Worm (Caenorhabditis elegans): ENCODE results near the gene nra-3.

nra-3 gene

DNA sequence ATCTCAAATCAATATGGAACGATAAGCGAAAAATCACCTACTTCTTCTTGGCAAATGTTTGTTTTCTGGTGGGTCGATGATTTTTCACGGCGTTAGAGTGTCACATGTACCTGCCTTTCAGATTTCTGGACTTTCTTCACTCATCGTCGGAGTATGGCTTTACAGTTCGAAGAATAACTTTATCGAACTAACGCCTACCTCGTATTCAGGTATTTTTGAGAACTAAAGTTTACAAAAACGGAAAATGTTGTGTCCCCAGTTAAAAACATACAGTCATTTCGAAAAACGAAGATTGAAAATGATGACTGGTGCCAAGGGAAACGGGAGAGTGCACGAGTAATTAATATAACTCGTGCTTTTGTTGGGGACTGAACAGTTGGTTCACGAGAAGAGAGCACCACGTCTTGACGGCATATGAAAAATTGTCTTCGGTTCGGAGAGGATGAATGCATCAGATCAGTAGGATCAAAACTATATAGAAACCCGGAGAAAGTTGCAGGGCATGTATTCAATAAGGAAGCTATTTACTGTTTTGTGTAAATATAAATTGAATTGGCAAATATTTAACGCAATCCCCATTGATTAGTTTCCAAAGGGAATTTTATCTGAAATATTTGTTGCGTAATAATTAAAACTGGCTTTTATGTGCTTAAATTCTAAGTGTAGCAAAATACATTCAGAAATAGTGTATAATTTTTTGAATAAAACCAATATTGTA is 2.2 kb upstream of the nra-3 start:
- TF ChIP-seq ceh-24 (tag; optimal IDR thresholded peaks at IDR 0.05) (no peak), unc-55 (GFP tag; optimal IDR thresholded peaks at IDR 0.05) (peak; percentile 5)

DNA sequence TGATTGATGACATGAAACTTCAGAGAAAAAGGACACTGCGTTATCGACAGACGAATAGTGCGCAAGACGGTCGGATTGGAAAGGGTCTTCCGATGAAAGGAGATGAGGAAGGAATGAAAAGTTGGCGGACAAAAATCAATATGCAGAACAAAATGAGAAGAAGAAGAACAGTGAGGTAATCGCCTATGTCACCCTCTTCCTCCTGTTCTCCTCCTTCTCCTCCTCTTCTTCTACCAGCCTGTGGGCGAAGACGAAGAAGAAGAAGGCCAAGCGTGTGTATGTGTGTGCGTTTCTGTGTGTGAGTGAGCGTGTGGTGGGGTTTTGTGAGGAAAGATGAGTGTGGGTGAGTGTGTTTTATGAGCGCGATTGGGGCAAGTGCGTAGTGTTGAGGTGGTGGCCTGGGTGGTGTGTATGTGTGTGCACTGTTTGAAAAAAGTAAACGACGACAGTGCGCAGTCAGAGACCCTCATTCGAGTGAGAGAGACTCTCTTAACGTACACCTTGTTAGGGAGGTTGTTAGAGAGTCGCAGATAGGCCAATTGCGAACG is 1.0 kb upstream of the nra-3 start, which contains the start of gene tsp-21:
TSS of gene tsp-21 (plus strand) at position 146 of the 548 bp plus-strand sequence.
- TF ChIP-seq madf-2 (tag; optimal IDR thresholded peaks at IDR 0.05) (peak; percentile 80), tbx-2 (tag; optimal IDR thresholded peaks at IDR 0.05) (peak; percentile 87), unc-3 (GFP tag; conservative IDR thresholded peaks at IDR 0.05) (no peak), unc-3 (tag; optimal IDR thresholded peaks at IDR 0.05) (no peak), unc-55 (GFP tag; optimal IDR thresholded peaks at IDR 0.05) (peak; percentile 72), ceh-18 (tag; optimal IDR thresholded peaks at IDR 0.05) (peak; percentile 78), K02D7.2 (tag; optimal IDR thresholded peaks at IDR 0.05) (no peak), hlh-15 (tag; optimal IDR thresholded peaks at IDR 0.05) (no peak), hlh-6 (tag; optimal IDR thresholded peaks at IDR 0.05) (peak; percentile 85), lin-11 (tag; optimal IDR thresholded peaks at IDR 0.05) (no peak), ceh-31 (tag; optimal IDR thresholded peaks at IDR 0.05) (peak; percentile 68), C08G9.2 (tag; optimal IDR thresholded peaks at IDR 0.05) (peak; percentile 55), syd-9 (tag; optimal IDR thresholded peaks at IDR 0.05) (peak; percentile 55), fax-1 (tag; optimal IDR thresholded peaks at IDR 0.05) (peak; percentile 42), T23F11.4 (GFP tag; optimal IDR thresholded peaks at IDR 0.05) (peak; percentile 75), ztf-16 (tag; optimal IDR thresholded peaks at IDR 0.05) (peak; percentile 32), sox-4 (tag; optimal IDR thresholded peaks at IDR 0.05) (peak; percentile 47), ceh-2 (tag; optimal IDR thresholded peaks at IDR 0.05) (peak; percentile 52), pros-1 (tag; optimal IDR thresholded peaks at IDR 0.05) (peak; percentile 8), hlh-8 (tag; optimal IDR thresholded peaks at IDR 0.05) (peak; percentile 43), hlh-13 (GFP tag; optimal IDR thresholded peaks at IDR 0.05) (no peak), pag-3 (tag; optimal IDR thresholded peaks at IDR 0.05; ENCODE audit: borderline replicate concordance) (no peak), tbx-7 (tag; optimal IDR thresholded peaks at IDR 0.05) (peak; percentile 2), C38D4.7 (GFP tag; optimal IDR thresholded peaks at IDR 0.05) (no peak), nfya-1 (tag; optimal IDR thresholded peaks at IDR 0.05) (peak; percentile 79), sdc-2 (tag; optimal IDR thresholded peaks at IDR 0.05) (peak; percentile 81), ceh-22 (tag; optimal IDR thresholded peaks at IDR 0.05) (no peak), ceh-14 (tag; optimal IDR thresholded peaks at IDR 0.05) (peak; percentile 14), pha-2 (tag; optimal IDR thresholded peaks at IDR 0.05) (peak; percentile 55), fkh-6 (tag; optimal IDR thresholded peaks at IDR 0.05) (peak; percentile 41), dve-1 (tag; optimal IDR thresholded peaks at IDR 0.05) (peak; percentile 41), elt-2 (tag; optimal IDR thresholded peaks at IDR 0.05) (peak; percentile 81), rnt-1 (tag; optimal IDR thresholded peaks at IDR 0.05) (peak; percentile 90), pat-9 (tag; optimal IDR thresholded peaks at IDR 0.05) (peak; percentile 10), K09A11.1 (tag; optimal IDR thresholded peaks at IDR 0.05; ENCODE audit: insufficient read depth) (peak; percentile 20), ref-2 (tag; optimal IDR thresholded peaks at IDR 0.05) (peak; percentile 76), F13H6.1 (tag; optimal IDR thresholded peaks at IDR 0.05) (peak; percentile 16), nhr-232 (tag; optimal IDR thresholded peaks at IDR 0.05) (peak; percentile 58), hlh-30 (tag; optimal IDR thresholded peaks at IDR 0.05; ENCODE audit: insufficient read depth) (peak; percentile 46), unc-42 (tag; optimal IDR thresholded peaks at IDR 0.05) (peak; percentile 48), ceh-34 (tag; optimal IDR thresholded peaks at IDR 0.05) (peak; percentile 72), mec-3 (tag; optimal IDR thresholded peaks at IDR 0.05; ENCODE audit: borderline replicate concordance) (no peak), che-1 (tag; optimal IDR thresholded peaks at IDR 0.05) (peak; percentile 21), eyg-1 (tag; optimal IDR thresholded peaks at IDR 0.05) (peak; percentile 14), odd-2 (tag; optimal IDR thresholded peaks at IDR 0.05) (no peak)
